Worm (Caenorhabditis elegans) whole organism, L3 larva: ENCODE results near the gene pxl-1.
A peak's percentile ranks its signal among the peaks of the same experiment; 100 is the strongest.

Experiments
- ZK546.5 ChIP-seq: sonication (generic microtip); optimal IDR thresholded peaks from 2 replicates; lab custom pipeline; 2017; ENCODE audit warnings: missing biosample characterization, missing genetic modification characterization
- ama-1 ChIP-seq: fragments of 150-350 bp; optimal IDR thresholded peaks from 2 replicates; lab custom pipeline; 2018
- ceh-28 ChIP-seq: fragments of 150-350 bp; optimal IDR thresholded peaks from 2 replicates; lab custom pipeline; 2014; ENCODE audit warnings: missing biosample characterization, missing genetic modification reagents, missing genetic modification characterization
- ceh-82 ChIP-seq: fragments of 150-350 bp; optimal IDR thresholded peaks from 2 replicates; lab custom pipeline; 2014; ENCODE audit warnings: missing biosample characterization, missing genetic modification characterization
- ceh-9 ChIP-seq: sonication (generic microtip); optimal IDR thresholded peaks from 2 replicates; lab custom pipeline; 2018; ENCODE audit warnings: missing biosample characterization, missing genetic modification characterization
- egl-5 ChIP-seq: fragments of 150-350 bp; optimal IDR thresholded peaks from 2 replicates; lab custom pipeline; 2017; ENCODE audit warnings: missing biosample characterization, missing genetic modification reagents, missing genetic modification characterization, inconsistent platforms
- elt-1 ChIP-seq: fragments of 150-350 bp; optimal IDR thresholded peaks from 2 replicates; lab custom pipeline; 2014; ENCODE audit warnings: missing biosample characterization, missing genetic modification characterization
- elt-2 ChIP-seq: sonication (generic microtip); optimal IDR thresholded peaks from 2 replicates; lab custom pipeline; 2016; ENCODE audit warnings: missing genetic modification reagents, mild to moderate bottlenecking, missing genetic modification characterization, missing compliant biosample characterization
- elt-3 ChIP-seq, 3 experiments: fragments of 150-350 bp in 1 of 3; sonication (generic microtip) in 2 of 3; optimal IDR thresholded peaks; 2 replicates in 2 of 3; 4 replicates in 1 of 3; lab custom pipeline; 2014 to 2017; ENCODE audit warnings: missing biosample characterization in 3 of 3, missing genetic modification characterization in 3 of 3
- fkh-10 ChIP-seq: sonication (generic microtip); optimal IDR thresholded peaks from 2 replicates; lab custom pipeline; 2017; ENCODE audit warnings: missing biosample characterization, missing genetic modification reagents, missing genetic modification characterization
- fkh-2 ChIP-seq: fragments of 150-350 bp; optimal IDR thresholded peaks from 2 replicates; lab custom pipeline; 2014; ENCODE audit warnings: missing biosample characterization, missing genetic modification reagents, missing genetic modification characterization
- fos-1 ChIP-seq: fragments of 150-350 bp; optimal IDR thresholded peaks from 2 replicates; lab custom pipeline; 2014; ENCODE audit warnings: missing biosample characterization, missing genetic modification characterization
- hmg-11 ChIP-seq: sonication (generic microtip); optimal IDR thresholded peaks from 2 replicates; lab custom pipeline; 2016; ENCODE audit warnings: missing genetic modification characterization, missing compliant biosample characterization
- lin-15B ChIP-seq: fragments of 150-350 bp; optimal IDR thresholded peaks from 2 replicates; lab custom pipeline; 2014; ENCODE audit warnings: missing biosample characterization, missing genetic modification characterization
- lin-39 ChIP-seq: fragments of 150-350 bp; optimal IDR thresholded peaks from 2 replicates; lab custom pipeline; 2018; ENCODE audit warnings: missing biosample characterization, missing genetic modification reagents, missing genetic modification characterization
- mdl-1 ChIP-seq: fragments of 150-350 bp; optimal IDR thresholded peaks from 2 replicates; lab custom pipeline; 2014; ENCODE audit warnings: missing biosample characterization, missing genetic modification characterization
- mml-1 ChIP-seq: fragments of 150-350 bp; sonication (generic microtip); optimal IDR thresholded peaks from 3 replicates; lab custom pipeline; 2014; ENCODE audit warnings: missing biosample characterization, missing genetic modification characterization
- nfya-1 ChIP-seq: sonication (generic microtip); optimal IDR thresholded peaks from 2 replicates; lab custom pipeline; 2017; ENCODE audit warnings: missing genetic modification characterization, mild to moderate bottlenecking, missing compliant biosample characterization, antibody characterized with exemption, moderate library complexity; ENCODE audit not compliant: insufficient read depth
- nhr-11 ChIP-seq: fragments of 150-350 bp; optimal IDR thresholded peaks from 2 replicates; lab custom pipeline; 2014; ENCODE audit warnings: missing biosample characterization, missing genetic modification characterization
- nhr-23 ChIP-seq: fragments of 150-350 bp; optimal IDR thresholded peaks from 2 replicates; lab custom pipeline; 2014; ENCODE audit warnings: missing biosample characterization, missing genetic modification reagents, missing genetic modification characterization
- nhr-237 ChIP-seq: fragments of 150-350 bp; optimal IDR thresholded peaks from 2 replicates; lab custom pipeline; 2014; ENCODE audit warnings: missing biosample characterization, missing genetic modification characterization
- nhr-25 ChIP-seq: sonication (generic microtip); optimal IDR thresholded peaks from 2 replicates; lab custom pipeline; 2017; ENCODE audit warnings: missing biosample characterization, missing genetic modification characterization
- nhr-28 ChIP-seq: fragments of 150-350 bp; optimal IDR thresholded peaks from 2 replicates; lab custom pipeline; 2014; ENCODE audit warnings: missing biosample characterization, missing genetic modification characterization
- nhr-43 ChIP-seq: sonication (generic microtip); optimal IDR thresholded peaks from 2 replicates; lab custom pipeline; 2016; ENCODE audit warnings: mild to moderate bottlenecking, missing genetic modification characterization, missing compliant biosample characterization; ENCODE audit not compliant: poor library complexity, severe bottlenecking
- nhr-67 ChIP-seq: fragments of 150-350 bp; optimal IDR thresholded peaks from 2 replicates; lab custom pipeline; 2014; ENCODE audit warnings: missing biosample characterization, missing genetic modification characterization
- nhr-76 ChIP-seq: fragments of 150-350 bp; sonication (generic microtip); optimal IDR thresholded peaks from 5 replicates; lab custom pipeline; 2014; ENCODE audit warnings: missing biosample characterization, missing genetic modification characterization
- nhr-77 ChIP-seq: fragments of 150-350 bp; optimal IDR thresholded peaks from 2 replicates; lab custom pipeline; 2014; ENCODE audit warnings: missing biosample characterization, missing genetic modification characterization
- pha-4 ChIP-seq: fragments of 150-350 bp; optimal IDR thresholded peaks from 2 replicates; lab custom pipeline; 2014; ENCODE audit warnings: missing biosample characterization, missing genetic modification reagents, missing genetic modification characterization
- pqm-1 ChIP-seq: fragments of 150-350 bp; optimal IDR thresholded peaks from 2 replicates; lab custom pipeline; 2017; ENCODE audit warnings: missing biosample characterization, missing genetic modification characterization, inconsistent platforms
- skn-1 ChIP-seq: fragments of 150-350 bp; optimal IDR thresholded peaks from 2 replicates; lab custom pipeline; 2014; ENCODE audit warnings: missing biosample characterization, missing genetic modification characterization
- snpc-4 ChIP-seq: fragments of 150-350 bp; optimal IDR thresholded peaks from 2 replicates; lab custom pipeline; 2014; ENCODE audit warnings: missing biosample characterization, missing genetic modification characterization
- tbx-2 ChIP-seq: sonication (generic microtip); optimal IDR thresholded peaks from 2 replicates; lab custom pipeline; 2016; ENCODE audit warnings: mild to moderate bottlenecking, missing genetic modification characterization, missing compliant biosample characterization
- unc-62 ChIP-seq: fragments of 150-350 bp; sonication (generic microtip); optimal IDR thresholded peaks from 4 replicates; lab custom pipeline; 2014; ENCODE audit warnings: missing biosample characterization, missing genetic modification reagents, missing genetic modification characterization
- zag-1 ChIP-seq: fragments of 150-350 bp; optimal IDR thresholded peaks from 2 replicates; lab custom pipeline; 2014; ENCODE audit warnings: missing biosample characterization, missing genetic modification characterization
- ztf-4 ChIP-seq: fragments of 150-350 bp; optimal IDR thresholded peaks from 2 replicates; lab custom pipeline; 2014; ENCODE audit warnings: missing biosample characterization, missing genetic modification characterization

The pxl-1 gene

DNA sequence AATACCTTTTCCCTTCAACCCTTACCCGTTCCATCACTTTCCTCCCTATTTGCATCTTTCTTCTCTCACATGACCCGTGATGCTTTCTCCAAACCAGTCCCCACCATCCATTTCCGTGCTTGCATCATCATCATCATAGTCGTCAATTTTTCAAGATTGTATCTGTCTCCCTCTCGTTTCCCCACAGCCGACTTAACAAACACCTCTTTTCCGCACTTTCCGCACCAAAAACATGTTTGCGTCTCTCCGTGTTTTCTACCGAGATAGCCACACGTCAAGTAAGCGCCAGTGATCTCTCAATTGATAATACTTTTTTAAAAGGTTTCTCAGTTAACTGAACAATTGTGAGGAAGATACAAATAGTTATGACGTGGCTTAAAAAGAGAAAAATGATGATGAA is 42.2 kb upstream of the pxl-1 start (continued):
- no peak for TF ChIP-seq fkh-2 (tag; lab: Kevin White, UChicago)
- TF ChIP-seq elt-3 (tag; optimal IDR thresholded peaks at IDR 0.05; lab: Kevin White, UChicago): peak in 1 of 3 experiments; percentile 52

DNA sequence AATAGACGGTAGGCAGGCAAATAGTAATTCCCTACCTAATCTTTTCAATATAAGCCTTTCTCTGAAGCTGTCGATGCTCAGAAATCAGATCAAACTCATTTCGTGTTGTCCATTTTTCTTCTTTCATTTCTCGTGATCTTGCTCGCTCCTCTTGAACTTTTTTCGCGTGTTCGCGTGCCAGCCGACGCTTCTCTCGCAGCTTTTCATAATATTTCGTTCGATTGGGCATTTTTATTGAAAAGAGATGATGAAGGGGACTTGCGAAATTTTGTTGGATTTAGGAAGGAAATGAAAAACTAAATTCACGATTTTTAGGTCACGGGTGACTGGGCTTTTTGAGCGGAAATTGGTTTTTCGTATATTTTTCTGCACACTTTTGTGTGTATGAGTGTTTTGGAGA is 41.2 kb upstream of the pxl-1 start, which contains the start of gene EGAP1.1:
Gene EGAP1.1, minus strand, starts transcription at position 229 of the 400 bp plus-strand sequence.
- TF ChIP-seq nfya-1 (tag; lab: Kevin White, UChicago): peak; percentile 4
- no peak for TF ChIP-seq nhr-76
- TF ChIP-seq, all 47 proteins: peak for 1

DNA sequence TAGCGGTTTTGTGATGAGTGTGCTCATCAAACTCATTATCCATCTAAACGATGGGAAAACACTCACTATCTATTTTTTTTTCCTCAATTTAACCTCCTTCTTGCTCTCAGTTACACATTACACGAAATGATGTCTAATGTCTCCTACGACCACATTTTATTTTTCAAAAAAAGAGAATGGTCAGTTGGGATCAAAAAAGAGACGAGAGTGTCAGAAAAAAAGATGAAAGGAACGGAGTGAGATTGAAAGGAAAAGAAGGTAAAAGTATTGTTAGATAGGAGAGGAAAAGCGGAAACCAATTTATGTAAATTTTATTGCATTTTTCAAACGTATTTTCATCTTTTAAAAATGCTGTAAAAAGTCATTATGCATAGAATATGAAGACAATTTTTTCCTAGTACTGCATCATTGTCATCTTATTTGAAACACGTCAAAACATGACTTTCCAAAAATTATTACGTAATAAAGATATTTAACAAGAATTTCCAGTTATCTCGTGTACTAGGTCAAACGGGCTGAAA is 38.4 kb upstream of the pxl-1 start:
- peak; percentile 56 for TF ChIP-seq fkh-10 (GFP tag; lab: Kevin White, UChicago)
- no peak for TF ChIP-seq nhr-11
- peak; percentile 41 for TF ChIP-seq egl-5 (tag; lab: Kevin White, UChicago)
- TF ChIP-seq, all 47 proteins: peak for 2

DNA sequence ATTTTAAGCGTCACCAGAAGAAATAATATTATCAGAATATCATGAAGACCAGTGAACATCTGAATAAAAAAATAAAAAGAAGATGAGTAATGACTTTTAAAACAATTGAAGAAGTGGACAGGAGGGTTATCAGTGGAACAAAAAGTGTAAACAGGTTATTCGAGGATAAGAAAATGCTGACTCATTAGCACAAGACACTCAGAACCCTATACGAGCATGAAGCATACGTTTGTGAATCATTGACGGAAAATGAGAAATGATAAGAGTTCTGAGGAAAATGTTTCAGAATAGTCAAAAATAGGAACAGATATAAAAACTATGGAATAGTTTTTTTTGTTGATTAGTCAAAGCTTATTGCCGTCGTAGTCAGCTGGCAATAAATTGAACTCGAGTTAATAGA is 37.0 kb upstream of the pxl-1 start, which contains the start of gene zmp-1:
Gene zmp-1, minus strand, starts transcription at position 101 of the 400 bp plus-strand sequence.
- TF ChIP-seq mml-1: no peak
- TF ChIP-seq skn-1 (tag; lab: Kevin White, UChicago): no peak
- no peak for TF ChIP-seq ztf-4
- TF ChIP-seq nhr-28 (tag; lab: Kevin White, UChicago): no peak
- TF ChIP-seq mdl-1 (tag; lab: Kevin White, UChicago): no peak
- TF ChIP-seq, all 47 proteins: peak for 0

DNA sequence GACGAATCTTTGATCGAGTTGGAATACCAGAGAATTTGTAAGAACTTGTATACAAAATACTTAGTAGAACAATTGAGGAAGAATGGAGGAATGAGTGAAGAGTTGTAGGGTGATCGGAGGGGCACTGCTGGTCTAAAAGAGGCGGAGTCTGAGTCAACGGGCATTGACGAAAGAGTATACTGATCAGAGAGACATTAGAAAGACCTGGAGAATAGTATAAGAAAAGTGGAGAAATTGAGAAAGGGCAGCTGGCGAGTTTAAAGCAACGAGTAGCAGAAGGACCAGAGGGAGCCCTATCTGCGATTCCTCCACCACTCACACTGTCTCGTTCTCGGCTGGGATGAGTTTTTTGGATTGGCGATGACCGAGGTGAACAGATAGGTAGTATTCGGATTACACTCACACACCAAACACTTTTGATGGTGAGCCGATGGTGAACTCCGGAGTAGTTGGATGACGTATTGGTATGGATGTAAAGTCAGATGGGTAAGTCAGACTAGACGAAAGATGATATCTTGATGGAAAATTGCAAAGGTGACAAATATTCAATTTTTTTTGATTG is 35.7 kb upstream of the pxl-1 start, which contains the start of gene EGAP1.5:
Gene EGAP1.5, plus strand, starts transcription at position 289 of the 562 bp plus-strand sequence.
- TF ChIP-seq nfya-1 (tag; lab: Kevin White, UChicago) (peak; percentile 20), nhr-11 (no peak)

DNA sequence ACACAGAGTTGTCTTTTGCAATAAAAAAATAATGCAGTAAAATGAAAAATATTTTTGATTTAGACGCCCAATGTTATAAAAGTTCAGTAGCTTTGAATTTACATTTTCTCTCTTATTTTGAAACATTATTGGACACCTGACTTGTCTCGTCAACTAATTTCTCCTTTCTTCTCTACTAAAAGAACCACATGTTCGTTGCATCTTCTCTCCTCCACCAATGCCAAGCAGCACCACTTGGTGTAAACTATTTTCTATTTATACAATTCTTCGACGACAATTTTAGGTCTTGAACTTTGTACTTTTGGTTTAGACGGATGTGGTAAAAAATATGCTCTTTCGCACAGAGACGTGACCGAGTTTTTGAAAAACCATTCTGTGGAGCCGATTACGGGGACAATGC is 34.8 kb upstream of the pxl-1 start:
- TF ChIP-seq nhr-77 (tag; lab: Kevin White, UChicago) (no peak), nfya-1 (tag; lab: Kevin White, UChicago) (peak; percentile 30)
- TF ChIP-seq, all 47 proteins: peak for 1

DNA sequence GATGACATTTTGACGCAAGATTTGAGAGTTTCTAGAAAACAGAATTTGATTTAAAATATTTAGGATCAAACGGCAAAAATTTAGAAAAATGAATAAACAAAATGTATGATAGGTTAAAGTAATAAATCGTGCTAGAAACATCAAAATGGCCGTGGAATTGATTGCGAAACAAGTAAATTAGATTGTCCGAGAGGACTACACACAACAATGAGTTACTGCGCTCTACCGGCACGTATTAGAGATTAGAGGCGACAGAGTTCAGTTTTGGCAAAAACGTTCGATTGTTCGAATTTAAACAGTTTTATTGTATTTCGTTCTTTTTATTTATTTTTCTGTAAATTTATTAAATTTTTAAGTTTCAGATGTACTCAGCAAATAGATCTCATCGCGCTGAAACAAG is 29.9 kb upstream of the pxl-1 start, which contains the start of the genes dnc-2 and bcl-7:
Gene dnc-2, minus strand, starts transcription at position 33 of the 400 bp plus-strand sequence.
Gene bcl-7, plus strand, starts transcription at position 363 of the 400 bp plus-strand sequence.
- peak; percentile 21 for TF ChIP-seq pqm-1 (tag; lab: Kevin White, UChicago)
- TF ChIP-seq unc-62 (GFP tag; lab: Kevin White, UChicago): no peak
- no peak for TF ChIP-seq ztf-4
- peak; percentile 82 for TF ChIP-seq pha-4 (tag; lab: Kevin White, UChicago)
- TF ChIP-seq elt-2: peak; percentile 16
- no peak for TF ChIP-seq ceh-82
- TF ChIP-seq ZK546.5: no peak
- TF ChIP-seq fos-1 (tag; lab: Kevin White, UChicago): no peak
- TF ChIP-seq nhr-43 (tag; lab: Kevin White, UChicago): peak; percentile 37
- peak; percentile 49 for TF ChIP-seq nhr-25 (tag; lab: Kevin White, UChicago)
- no peak for TF ChIP-seq zag-1 (tag; lab: Kevin White, UChicago)
- no peak for TF ChIP-seq nhr-67 (tag; lab: Kevin White, UChicago)
- TF ChIP-seq nhr-76: no peak
- peak; percentile 82 for TF ChIP-seq lin-15B (tag; lab: Kevin White, UChicago)
- peak; percentile 59 for TF ChIP-seq nhr-23 (tag; lab: Kevin White, UChicago)
- TF ChIP-seq snpc-4 (tag; lab: Kevin White, UChicago): peak; percentile 22
- TF ChIP-seq mdl-1 (tag; lab: Kevin White, UChicago): no peak
- no peak for TF ChIP-seq elt-1 (tag; lab: Kevin White, UChicago)
- no peak for TF ChIP-seq elt-3 (tag; optimal IDR thresholded peaks at IDR 0.05; lab: Kevin White, UChicago)
- no peak for TF ChIP-seq ceh-28
- TF ChIP-seq ama-1: no peak
- TF ChIP-seq nhr-237: no peak
- peak; percentile 64 for TF ChIP-seq nfya-1 (tag; lab: Kevin White, UChicago)
- no peak for TF ChIP-seq egl-5 (tag; lab: Kevin White, UChicago)
- TF ChIP-seq hmg-11: peak; percentile 62
- no peak for TF ChIP-seq ceh-9 (tag; lab: Kevin White, UChicago)
- TF ChIP-seq tbx-2: no peak
- peak; percentile 65 for TF ChIP-seq lin-39 (tag; lab: Kevin White, UChicago)
- no peak for TF ChIP-seq mml-1
- TF ChIP-seq skn-1 (tag; lab: Kevin White, UChicago): no peak
- no peak for TF ChIP-seq nhr-28 (tag; lab: Kevin White, UChicago)
